Worm (Caenorhabditis elegans) whole organism, early embryonic: ENCODE results near the gene R05G6.10.

Experiments
- B0310.2 ChIP-seq: sonication (generic microtip); optimal IDR thresholded peaks from 2 replicates; lab custom pipeline; 2016; ENCODE audit warnings: mild to moderate bottlenecking, missing genetic modification characterization, missing compliant biosample characterization
- F13C5.2 ChIP-seq: sonication (generic microtip); optimal IDR thresholded peaks from 2 replicates; lab custom pipeline; 2017; ENCODE audit warnings: mild to moderate bottlenecking, missing genetic modification characterization, inconsistent platforms, missing compliant biosample characterization
- aly-1 ChIP-seq: sonication (generic microtip); optimal IDR thresholded peaks from 2 replicates; lab custom pipeline; 2016; ENCODE audit warnings: missing genetic modification characterization, missing compliant biosample characterization
- ama-1 ChIP-seq: fragments of 150-350 bp; optimal IDR thresholded peaks from 2 replicates; lab custom pipeline; 2014
- ceh-13 ChIP-seq: fragments of 200-800 bp; sonication (Bioruptor generic); optimal IDR thresholded peaks from 2 replicates; lab custom pipeline; 2018; ENCODE audit warnings: mild to moderate bottlenecking, missing genetic modification characterization, missing compliant biosample characterization
- ceh-36 ChIP-seq: sonication (generic microtip); optimal IDR thresholded peaks from 2 replicates; lab custom pipeline; 2016; ENCODE audit warnings: missing genetic modification characterization, inconsistent platforms, missing compliant biosample characterization
- ets-7 ChIP-seq: sonication (generic microtip); optimal IDR thresholded peaks from 2 replicates; lab custom pipeline; 2016; ENCODE audit warnings: missing genotype, missing genetic modification characterization, missing compliant biosample characterization
- flt-1 ChIP-seq: fragments of 200-800 bp; sonication (Bioruptor generic); IDR thresholded peaks from 2 replicates; pipeline ENCODE4 v1.3.6; 2022; ENCODE audit warnings: missing genetic modification characterization, missing compliant biosample characterization
- hmbx-1 ChIP-seq: sonication (generic microtip); optimal IDR thresholded peaks from 2 replicates; lab custom pipeline; 2016; ENCODE audit warnings: mild to moderate bottlenecking, missing genetic modification characterization, missing compliant biosample characterization
- hmg-4 ChIP-seq: fragments of 200-800 bp; sonication (Bioruptor generic); optimal IDR thresholded peaks from 2 replicates; lab custom pipeline; 2018; ENCODE audit warnings: mild to moderate bottlenecking, missing genetic modification characterization, missing compliant biosample characterization
- hnd-1 ChIP-seq: sonication (generic microtip); optimal IDR thresholded peaks from 2 replicates; lab custom pipeline; 2016; ENCODE audit warnings: missing genetic modification characterization, missing compliant biosample characterization
- pes-1 ChIP-seq: fragments of 200-800 bp; sonication (Bioruptor generic); IDR thresholded peaks from 2 replicates; pipeline ENCODE4 v1.3.6; 2022; ENCODE audit warnings: missing genetic modification reagents, missing genetic modification characterization, missing compliant biosample characterization
- scrt-1 ChIP-seq: fragments of 200-800 bp; sonication (Bioruptor generic); IDR thresholded peaks from 2 replicates; pipeline ENCODE4 v1.3.6; 2022; ENCODE audit warnings: missing genetic modification characterization, missing compliant biosample characterization
- sea-1 ChIP-seq: fragments of 200-800 bp; sonication (Bioruptor generic); conservative IDR thresholded peaks from 2 replicates; pipeline ENCODE4 v1.3.6; 2022; ENCODE audit warnings: missing genetic modification characterization, missing compliant biosample characterization
- tbx-11 ChIP-seq: fragments of 200-800 bp; sonication (Bioruptor generic); IDR thresholded peaks from 2 replicates; pipeline ENCODE4 v1.3.6; 2022; ENCODE audit warnings: missing genetic modification characterization, missing compliant biosample characterization
- tbx-37 ChIP-seq: fragments of 200-800 bp; sonication (Bioruptor generic); conservative IDR thresholded peaks from 2 replicates; pipeline ENCODE4 v1.3.6; 2022; ENCODE audit warnings: missing genetic modification reagents, missing genetic modification characterization, missing compliant biosample characterization
- tra-4 ChIP-seq: sonication (generic microtip); optimal IDR thresholded peaks from 2 replicates; lab custom pipeline; 2017; ENCODE audit warnings: missing genetic modification characterization, missing compliant biosample characterization

R05G6.10 gene

DNA sequence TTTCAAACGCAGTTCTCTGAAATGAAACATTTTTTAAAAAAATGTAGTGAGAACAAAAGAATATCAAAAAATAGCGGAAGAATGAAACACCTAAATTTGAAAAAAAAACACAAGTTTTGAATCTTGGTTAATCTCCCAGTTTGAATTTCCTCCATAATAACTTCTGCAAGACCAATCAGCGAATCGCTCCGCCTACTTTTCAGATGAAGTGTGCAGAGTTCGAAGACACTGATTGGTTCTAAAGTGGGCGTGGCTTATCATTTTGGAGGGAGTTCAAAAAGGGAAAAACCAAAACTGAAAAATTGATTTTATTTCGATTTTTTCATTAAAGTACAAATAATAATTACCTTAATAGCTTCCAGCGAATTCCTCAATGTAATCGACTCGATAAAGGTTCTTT lies 31.5 kb downstream of the R05G6.10 start:
- TF ChIP-seq sea-1 (GFP tag; lab: Robert Waterston, UW): no peak
- TF ChIP-seq tra-4 (tag; lab: Kevin White, UChicago): no peak
- TF ChIP-seq ets-7 (tag; lab: Kevin White, UChicago): no peak
- TF ChIP-seq tbx-11 (GFP tag; lab: Robert Waterston, UW): no peak
- TF ChIP-seq flt-1: no peak
- no peak for TF ChIP-seq F13C5.2 (tag; lab: Kevin White, UChicago)
- TF ChIP-seq hmg-4 (GFP tag; lab: Kevin White, UChicago): no peak
- TF ChIP-seq pes-1 (GFP tag; lab: Robert Waterston, UW): no peak
- no peak for TF ChIP-seq scrt-1 (GFP tag; lab: Robert Waterston, UW)
- TF ChIP-seq hnd-1 (tag; lab: Kevin White, UChicago): no peak
- TF ChIP-seq B0310.2 (tag; lab: Kevin White, UChicago): no peak
- no peak for TF ChIP-seq aly-1 (tag; lab: Kevin White, UChicago)
- no peak for TF ChIP-seq ama-1

DNA sequence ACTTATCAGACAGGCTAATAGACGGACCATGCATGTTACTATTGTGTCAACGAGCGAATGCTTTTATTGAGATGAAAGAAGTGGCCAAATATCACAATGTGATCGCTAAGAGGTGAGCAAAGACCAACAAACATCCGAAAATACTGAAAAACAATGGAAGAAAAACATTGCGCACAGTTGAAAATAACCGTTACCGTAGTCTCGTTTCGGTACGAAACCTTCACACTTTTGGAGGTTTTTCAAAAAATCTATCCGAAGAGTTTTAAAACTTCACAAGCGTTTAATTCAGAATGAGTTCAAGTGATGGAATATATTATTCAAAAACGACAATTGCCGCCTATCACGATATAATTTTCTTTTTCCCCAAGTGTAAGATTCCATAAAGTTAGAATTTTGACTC lies 33.5 kb downstream of the R05G6.10 start:
- TF ChIP-seq ceh-36 (tag; lab: Kevin White, UChicago): no peak
- no peak for TF ChIP-seq hmbx-1
- no peak for TF ChIP-seq sea-1 (GFP tag; lab: Robert Waterston, UW)
- no peak for TF ChIP-seq B0310.2 (tag; lab: Kevin White, UChicago)
- TF ChIP-seq pes-1 (GFP tag; lab: Robert Waterston, UW): no peak
- TF ChIP-seq ama-1: no peak
- no peak for TF ChIP-seq ets-7 (tag; lab: Kevin White, UChicago)
- no peak for TF ChIP-seq hnd-1 (tag; lab: Kevin White, UChicago)
- no peak for TF ChIP-seq hmg-4 (GFP tag; lab: Kevin White, UChicago)
- no peak for TF ChIP-seq tra-4 (tag; lab: Kevin White, UChicago)
- TF ChIP-seq tbx-11 (GFP tag; lab: Robert Waterston, UW): no peak

DNA sequence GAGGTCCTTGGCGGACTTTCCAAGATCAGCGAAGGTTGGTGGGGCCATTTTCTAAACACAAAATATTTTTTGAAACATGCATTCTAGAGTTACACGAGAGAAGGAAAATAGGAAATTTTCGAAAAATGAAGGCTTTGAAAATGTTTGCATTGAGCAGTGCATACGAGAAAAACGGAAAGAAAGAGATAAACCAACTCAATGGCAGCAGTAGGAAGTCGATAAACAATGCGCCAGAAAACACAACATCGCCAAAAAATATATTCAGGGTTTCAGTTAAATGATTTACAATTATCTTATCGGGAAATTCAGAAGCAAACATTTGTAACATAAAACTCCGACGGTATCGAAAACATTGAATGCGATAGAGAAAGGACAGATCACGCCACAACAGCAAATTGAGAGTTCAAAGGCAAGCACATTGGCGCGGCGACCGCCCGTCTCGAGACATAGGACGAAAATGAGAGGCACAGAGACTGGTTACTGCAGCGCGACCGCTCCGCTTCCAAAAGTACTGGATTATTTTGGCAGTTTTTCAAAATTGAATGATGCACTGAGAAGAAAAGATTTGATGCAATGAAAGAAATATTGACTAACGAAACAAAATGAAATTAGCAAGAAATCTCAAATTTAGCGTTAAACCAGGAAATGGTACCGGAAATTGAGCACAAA lies 34.4 kb downstream of the R05G6.10 start, which contains the start of the genes vdac-1 and R05G6.5:
TSS of gene vdac-1 (minus strand) at position 51 of the 669 bp plus-strand sequence.
TSS of gene R05G6.5 (plus strand) at position 527 of the 669 bp plus-strand sequence.
- no peak for TF ChIP-seq tbx-37 (GFP tag; lab: Robert Waterston, UW)

DNA sequence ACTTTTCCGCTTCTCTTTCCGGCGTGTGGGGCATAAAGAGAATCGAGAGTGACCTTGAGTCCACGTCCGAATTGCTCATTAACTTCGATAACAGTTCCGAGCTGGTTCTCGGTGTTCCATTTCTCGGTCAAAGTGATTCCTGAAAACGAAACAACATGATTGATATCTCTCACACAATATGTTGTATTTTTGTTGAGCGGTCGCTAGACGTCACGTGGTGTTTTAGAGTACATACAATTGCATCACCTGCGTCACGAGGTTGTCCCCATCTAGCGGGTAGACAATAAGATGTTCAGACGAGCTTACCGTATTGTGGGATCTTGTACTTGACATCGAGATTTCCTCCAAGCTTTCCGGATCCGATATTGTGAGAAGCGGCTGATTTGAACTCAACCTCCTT lies 35.0 kb downstream of the R05G6.10 start:
- TF ChIP-seq hnd-1 (tag; lab: Kevin White, UChicago): no peak
- no peak for TF ChIP-seq hmbx-1
- TF ChIP-seq ama-1: no peak
- no peak for TF ChIP-seq pes-1 (GFP tag; lab: Robert Waterston, UW)
- TF ChIP-seq scrt-1 (GFP tag; lab: Robert Waterston, UW): no peak

DNA sequence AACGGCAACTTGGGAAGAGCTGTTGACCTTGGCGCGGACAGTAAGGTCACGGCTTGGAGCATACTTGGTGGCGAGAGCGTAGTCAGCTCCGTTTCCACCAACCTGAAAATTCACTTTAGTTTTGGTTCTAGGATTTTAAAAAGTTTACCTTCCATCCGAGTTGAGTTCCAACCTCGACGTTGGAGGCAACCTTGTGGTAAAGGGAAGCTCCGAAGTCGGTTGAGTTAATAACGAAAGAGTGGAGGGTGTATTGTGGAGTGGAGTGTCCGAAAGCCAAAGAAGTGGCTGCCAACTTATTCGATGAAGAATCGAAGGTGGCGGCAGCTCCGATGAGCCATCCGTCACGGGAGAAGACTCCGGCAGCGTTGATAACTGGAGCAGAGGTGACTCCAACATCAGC lies 35.6 kb downstream of the R05G6.10 start:
- TF ChIP-seq hmbx-1 (no peak), pes-1 (GFP tag; lab: Robert Waterston, UW) (no peak), ceh-13 (no peak), ets-7 (tag; lab: Kevin White, UChicago) (no peak), sea-1 (GFP tag; lab: Robert Waterston, UW) (no peak), flt-1 (no peak), F13C5.2 (tag; lab: Kevin White, UChicago) (no peak), tbx-37 (GFP tag; lab: Robert Waterston, UW) (no peak), tbx-11 (GFP tag; lab: Robert Waterston, UW) (no peak), scrt-1 (GFP tag; lab: Robert Waterston, UW) (no peak), ama-1 (no peak), tra-4 (tag; lab: Kevin White, UChicago) (no peak), hmg-4 (GFP tag; lab: Kevin White, UChicago) (no peak), ceh-36 (tag; lab: Kevin White, UChicago) (no peak), B0310.2 (tag; lab: Kevin White, UChicago) (no peak), aly-1 (tag; lab: Kevin White, UChicago) (no peak), hnd-1 (tag; lab: Kevin White, UChicago) (no peak)

DNA sequence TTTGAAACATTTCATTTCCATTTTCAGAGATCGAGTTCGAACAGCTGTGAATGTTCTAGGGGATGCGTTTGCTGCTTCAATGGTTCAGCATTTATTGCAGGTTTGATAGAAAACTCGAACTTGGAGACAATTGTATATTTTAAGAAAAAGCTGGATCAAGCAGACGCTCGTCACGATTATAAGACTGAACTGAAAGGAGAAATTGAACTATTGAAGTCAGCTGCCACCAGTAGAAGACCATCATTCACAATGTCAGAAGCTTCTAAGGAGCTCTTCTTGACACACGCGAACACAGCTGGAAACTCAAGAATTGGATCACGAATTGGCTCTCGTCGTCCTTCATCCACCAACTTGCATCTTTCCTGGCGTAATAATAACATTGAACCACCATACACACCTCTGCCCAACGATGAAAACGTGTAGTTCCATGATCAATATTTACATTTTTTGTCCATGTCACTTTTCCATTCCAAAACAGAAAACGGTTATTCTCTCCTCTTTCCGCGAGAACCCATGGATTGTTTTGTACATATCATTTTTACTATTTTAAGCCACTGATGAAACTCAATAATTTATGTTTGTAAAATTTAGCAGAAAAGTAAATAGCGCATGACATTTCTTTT lies 36.4 kb downstream of the R05G6.10 start:
- TF ChIP-seq pes-1 (GFP tag; lab: Robert Waterston, UW) (no peak), ama-1 (no peak), hmg-4 (GFP tag; lab: Kevin White, UChicago) (no peak), flt-1 (no peak), ceh-36 (tag; lab: Kevin White, UChicago) (no peak), B0310.2 (tag; lab: Kevin White, UChicago) (no peak), F13C5.2 (tag; lab: Kevin White, UChicago) (no peak), tbx-37 (GFP tag; lab: Robert Waterston, UW) (no peak)

DNA sequence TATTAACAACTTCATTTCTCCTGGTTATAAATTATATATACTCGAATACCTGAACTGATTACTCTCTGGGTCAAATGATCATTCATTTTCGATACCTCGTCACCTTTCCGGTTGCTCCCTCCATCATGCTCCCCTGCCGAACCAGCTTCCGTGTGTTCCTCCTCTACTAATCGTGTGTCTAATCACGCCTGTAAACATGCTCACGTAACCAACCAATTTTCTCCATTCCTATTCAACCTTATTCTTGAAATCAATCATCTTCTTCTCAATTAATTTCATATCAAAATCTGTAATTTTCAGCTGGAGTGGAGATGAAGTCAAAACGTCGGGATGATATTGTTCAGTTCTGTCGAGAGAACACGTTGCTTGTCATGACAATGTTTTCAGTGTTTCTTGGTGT lies 39.0 kb downstream of the R05G6.10 start, which contains the start of gene glt-6:
TSS of gene glt-6 (plus strand) at position 301 of the 400 bp plus-strand sequence.
- TF ChIP-seq tra-4 (tag; lab: Kevin White, UChicago): no peak

DNA sequence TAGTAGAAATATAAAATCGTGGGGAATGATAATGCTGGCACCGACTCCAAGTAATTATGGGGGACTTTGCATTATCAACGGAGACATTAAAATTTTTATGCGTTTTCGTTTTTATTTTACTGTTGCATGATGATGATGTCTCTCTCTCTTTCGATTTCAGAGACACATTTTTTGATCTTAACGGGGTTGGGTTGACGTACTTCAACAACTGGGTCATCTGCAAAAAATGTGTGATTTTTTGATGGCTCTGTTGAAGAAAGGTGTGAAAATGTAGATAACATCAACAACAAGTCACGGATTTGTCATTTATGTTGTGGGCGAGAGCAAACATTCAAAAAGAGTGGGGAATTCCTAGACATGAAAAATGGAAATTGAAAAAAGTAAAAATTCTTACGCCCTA lies 41.0 kb downstream of the R05G6.10 start, which contains the start of gene F55G1.15:
TSS of gene F55G1.15 (minus strand) at position 101 of the 400 bp plus-strand sequence.
- TF ChIP-seq tbx-11 (GFP tag; lab: Robert Waterston, UW) (no peak), F13C5.2 (tag; lab: Kevin White, UChicago) (no peak)
